Worm (Caenorhabditis elegans) whole organism, young adult: Measurements from ENCODE around the gene cst-1.

ENCODE experiments used
- aptf-2 ChIP-seq: fragments of 200-800 bp; sonication (Bioruptor generic); conservative IDR thresholded peaks from 2 replicates; pipeline ENCODE4 v1.3.6; 2022; ENCODE audit warnings: missing genetic modification reagents, missing genetic modification characterization, missing compliant biosample characterization
- nfya-1 ChIP-seq: sonication (generic microtip); optimal IDR thresholded peaks from 2 replicates; lab custom pipeline; 2017; ENCODE audit warnings: antibody characterized with exemption, missing compliant biosample characterization, missing genetic modification characterization, borderline replicate concordance; ENCODE audit not compliant: insufficient read depth
- pha-4 ChIP-seq: fragments of 150-350 bp; sonication (generic microtip); optimal IDR thresholded peaks from 2 replicates; lab custom pipeline; 2014; ENCODE audit warnings: missing biosample characterization, missing genetic modification reagents, missing genetic modification characterization

DNA sequence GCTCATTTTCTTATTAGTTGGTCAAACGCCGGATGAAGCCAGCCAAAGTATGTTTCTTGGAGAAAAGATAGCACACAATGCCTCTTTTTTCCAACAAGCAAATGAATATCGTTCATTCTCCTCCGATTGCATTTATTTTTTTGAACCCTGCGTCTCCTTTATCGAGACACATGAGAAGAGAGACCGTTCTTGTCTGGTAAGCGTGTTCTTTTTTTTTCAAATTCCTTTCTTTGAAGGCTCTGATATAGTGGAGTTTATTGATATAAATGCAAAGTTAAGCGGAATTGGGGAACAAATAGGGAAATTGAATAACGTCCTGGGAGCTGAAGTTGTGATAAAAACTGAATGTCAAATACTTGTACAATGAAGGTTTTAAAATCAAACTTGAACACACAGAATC is 23.1 kb downstream of the cst-1 start, which contains the start of gene F14H12.7:
- TF ChIP-seq aptf-2 (GFP tag; lab: Robert Waterston, UW) (no peak), nfya-1 (tag; lab: Kevin White, UChicago) (no peak), pha-4 (tag; lab: Kevin White, UChicago) (no peak)
